Fruit fly (Drosophila melanogaster): ENCODE data around the gene Vsx2.

- TF ChIP-seq insv (optimal IDR thresholded peaks at IDR 0.05), result no peak
- no peak for TF ChIP-seq Sin3A (optimal IDR thresholded peaks at IDR 0.05)
- TF ChIP-seq psq (optimal IDR thresholded peaks at IDR 0.05), result no peak
- no peak for TF ChIP-seq ttk (optimal IDR thresholded peaks at IDR 0.05)
Observed at dm6 chrX:5559363-5559762, 620 bp downstream of the Vsx2 start.
